Worm (Caenorhabditis elegans) whole organism, L1 larva: ENCODE measurements around the gene K07F5.15.

Experiments
- C04F5.9 ChIP-seq: sonication (generic microtip); optimal IDR thresholded peaks from 2 replicates; lab custom pipeline; 2016; ENCODE audit warnings: missing genetic modification characterization, missing compliant biosample characterization
- C34B4.2 ChIP-seq: sonication (generic microtip); optimal IDR thresholded peaks from 2 replicates; lab custom pipeline; 2017; ENCODE audit warnings: mild to moderate bottlenecking, missing genetic modification characterization, missing compliant biosample characterization
- blmp-1 ChIP-seq: fragments of 150-350 bp; optimal IDR thresholded peaks from 2 replicates; lab custom pipeline; 2014; ENCODE audit warnings: missing biosample characterization, missing genetic modification characterization
- ceh-8 ChIP-seq: fragments of 200-800 bp; sonication (Bioruptor generic); optimal IDR thresholded peaks from 2 replicates; lab custom pipeline; 2018; ENCODE audit warnings: mild to moderate bottlenecking, missing genetic modification characterization, moderate library complexity, missing compliant biosample characterization
- ceh-82 ChIP-seq, 3 experiments: fragments of 150-350 bp in 1 of 3; sonication (generic microtip) in 2 of 3; optimal IDR thresholded peaks; 2 replicates each; lab custom pipeline; 2014 to 2017; ENCODE audit warnings: missing biosample characterization in 3 of 3, missing genetic modification characterization in 3 of 3
- dpl-1 ChIP-seq, 3 experiments: fragments of 150-350 bp in 2 of 3; sonication (generic microtip) in 1 of 3; optimal IDR thresholded peaks; 2 replicates each; lab custom pipeline; 2014 to 2017; ENCODE audit warnings: missing biosample characterization in 3 of 3, missing genetic modification characterization in 3 of 3, missing genetic modification reagents in 3 of 3
- dsc-1 ChIP-seq: sonication (generic microtip); optimal IDR thresholded peaks from 2 replicates; lab custom pipeline; 2016; ENCODE audit warnings: mild to moderate bottlenecking, missing genetic modification characterization, missing compliant biosample characterization
- efl-1 ChIP-seq, 4 experiments: fragments of 150-350 bp; optimal IDR thresholded peaks in 3 of 4; peaks in 1 of 4; 1 replicate in 1 of 4; 2 replicates in 3 of 4; lab custom pipeline; 2014; ENCODE audit warnings: missing biosample characterization in 2 of 4, missing genetic modification characterization in 2 of 4, missing genetic modification reagents in 2 of 4
- efl-3 ChIP-seq: fragments of 200-800 bp; sonication (Bioruptor generic); optimal IDR thresholded peaks from 2 replicates; lab custom pipeline; 2018; ENCODE audit warnings: mild to moderate bottlenecking, missing genetic modification characterization, missing compliant biosample characterization
- elt-2 ChIP-seq: sonication (generic microtip); optimal IDR thresholded peaks from 2 replicates; lab custom pipeline; 2016; ENCODE audit warnings: missing genetic modification characterization, mild to moderate bottlenecking, inconsistent platforms, missing compliant biosample characterization, missing genetic modification reagents
- ets-5 ChIP-seq: fragments of 200-800 bp; sonication (Bioruptor generic); IDR thresholded peaks from 2 replicates; pipeline ENCODE4 v1.3.6; 2022; ENCODE audit warnings: missing genetic modification characterization, missing compliant biosample characterization
- grh-1 ChIP-seq: fragments of 200-800 bp; sonication (Bioruptor generic); IDR thresholded peaks from 2 replicates; pipeline ENCODE4 v1.3.6; 2022; ENCODE audit warnings: missing genetic modification reagents, missing genetic modification characterization, missing compliant biosample characterization
- hlh-17 ChIP-seq: fragments of 200-800 bp; sonication (Bioruptor generic); optimal IDR thresholded peaks from 2 replicates; lab custom pipeline; 2018; ENCODE audit warnings: missing genetic modification characterization, mild to moderate bottlenecking, missing compliant biosample characterization, moderate library complexity, borderline replicate concordance
- isw-1 ChIP-seq: fragments of 200-800 bp; sonication (Bioruptor generic); IDR thresholded peaks from 2 replicates; pipeline ENCODE4 v1.3.6; 2022; ENCODE audit warnings: missing genetic modification characterization, missing compliant biosample characterization
- jun-1 ChIP-seq: fragments of 150-350 bp; optimal IDR thresholded peaks from 2 replicates; lab custom pipeline; 2014; ENCODE audit warnings: missing biosample characterization, missing genetic modification reagents, missing genetic modification characterization
- lin-13 ChIP-seq: fragments of 150-350 bp; optimal IDR thresholded peaks from 2 replicates; lab custom pipeline; 2014; ENCODE audit warnings: missing biosample characterization, missing genetic modification reagents, missing genetic modification characterization
- lin-14 ChIP-seq: fragments of 200-800 bp; sonication (Bioruptor generic); optimal IDR thresholded peaks from 2 replicates; lab custom pipeline; 2018; ENCODE audit warnings: mild to moderate bottlenecking, missing genetic modification characterization, moderate library complexity, missing compliant biosample characterization
- lin-15B ChIP-seq: fragments of 150-350 bp; sonication (generic microtip); optimal IDR thresholded peaks from 3 replicates; lab custom pipeline; 2014; ENCODE audit warnings: missing biosample characterization, missing genetic modification characterization
- lin-35 ChIP-seq, 2 experiments: fragments of 150-350 bp; optimal IDR thresholded peaks; 2 replicates each; lab custom pipeline; 2014; ENCODE audit warnings: missing biosample characterization in 2 of 2, missing genetic modification characterization in 2 of 2, missing genetic modification reagents in 2 of 2
- lin-39 ChIP-seq: fragments of 150-350 bp; optimal IDR thresholded peaks from 2 replicates; lab custom pipeline; 2014; ENCODE audit warnings: missing biosample characterization, missing genetic modification reagents, missing genetic modification characterization
- lir-3 ChIP-seq: sonication (generic microtip); optimal IDR thresholded peaks from 2 replicates; lab custom pipeline; 2016; ENCODE audit warnings: mild to moderate bottlenecking, missing genetic modification characterization, moderate library complexity, missing compliant biosample characterization; ENCODE audit not compliant: poor library complexity
- lsy-2 ChIP-seq, 2 experiments: fragments of 150-350 bp; optimal IDR thresholded peaks; 2 replicates each; lab custom pipeline; 2014; ENCODE audit warnings: missing biosample characterization in 2 of 2, missing genetic modification characterization in 2 of 2
- mab-9 ChIP-seq: fragments of 200-800 bp; sonication (Bioruptor generic); IDR thresholded peaks from 2 replicates; pipeline ENCODE4 v1.3.6; 2022; ENCODE audit warnings: missing genetic modification reagents, missing genetic modification characterization, missing compliant biosample characterization
- mdl-1 ChIP-seq, 2 experiments: fragments of 150-350 bp; optimal IDR thresholded peaks; 2 replicates each; lab custom pipeline; 2014 to 2017; ENCODE audit warnings: missing biosample characterization in 2 of 2, missing genetic modification characterization in 2 of 2, inconsistent platforms in 1 of 2
- mef-2 ChIP-seq: fragments of 150-350 bp; optimal IDR thresholded peaks from 2 replicates; lab custom pipeline; 2014; ENCODE audit warnings: missing biosample characterization, missing genetic modification characterization
- mep-1 ChIP-seq: fragments of 150-350 bp; optimal IDR thresholded peaks from 2 replicates; lab custom pipeline; 2014; ENCODE audit warnings: missing biosample characterization, missing genetic modification characterization
- nhr-19 ChIP-seq: fragments of 200-800 bp; sonication (Bioruptor generic); conservative IDR thresholded peaks from 2 replicates; pipeline ENCODE4 v1.3.6; 2022; ENCODE audit warnings: missing genetic modification characterization, missing compliant biosample characterization
- nhr-20 ChIP-seq: sonication (generic microtip); optimal IDR thresholded peaks from 2 replicates; lab custom pipeline; 2016; ENCODE audit warnings: mild to moderate bottlenecking, missing genetic modification characterization, missing compliant biosample characterization
- nhr-237 ChIP-seq: fragments of 150-350 bp; optimal IDR thresholded peaks from 2 replicates; lab custom pipeline; 2014; ENCODE audit warnings: missing biosample characterization, missing genetic modification characterization
- nhr-71 ChIP-seq: sonication (generic microtip); optimal IDR thresholded peaks from 2 replicates; lab custom pipeline; 2016; ENCODE audit warnings: mild to moderate bottlenecking, missing genetic modification characterization, moderate library complexity, missing compliant biosample characterization
- nhr-76 ChIP-seq: sonication (generic microtip); optimal IDR thresholded peaks from 2 replicates; lab custom pipeline; 2017; ENCODE audit warnings: missing biosample characterization, missing genetic modification characterization
- nhr-77 ChIP-seq: fragments of 150-350 bp; optimal IDR thresholded peaks from 2 replicates; lab custom pipeline; 2014; ENCODE audit warnings: missing biosample characterization, missing genetic modification characterization
- nhr-85 ChIP-seq: sonication (generic microtip); peaks from one replicate; lab custom pipeline; 2016; ENCODE audit warnings: missing genetic modification characterization, inconsistent platforms, missing compliant biosample characterization
- nhr-90 ChIP-seq: sonication (generic microtip); optimal IDR thresholded peaks from 2 replicates; lab custom pipeline; 2016; ENCODE audit warnings: mild to moderate bottlenecking, missing genetic modification characterization, missing compliant biosample characterization; ENCODE audit not compliant: poor library complexity
- rnt-1 ChIP-seq: sonication (generic microtip); optimal IDR thresholded peaks from 2 replicates; lab custom pipeline; 2016; ENCODE audit warnings: mild to moderate bottlenecking, missing genetic modification characterization, moderate library complexity, missing compliant biosample characterization
- snu-23 ChIP-seq: sonication (generic microtip); optimal IDR thresholded peaks from 2 replicates; lab custom pipeline; 2016; ENCODE audit warnings: missing genetic modification characterization, missing compliant biosample characterization
- sptf-1 ChIP-seq: fragments of 150-350 bp; optimal IDR thresholded peaks from 2 replicates; lab custom pipeline; 2014; ENCODE audit warnings: missing biosample characterization, missing genetic modification characterization
- sup-37 ChIP-seq: fragments of 200-800 bp; sonication (Bioruptor generic); optimal IDR thresholded peaks from 2 replicates; lab custom pipeline; 2018; ENCODE audit warnings: mild to moderate bottlenecking, missing genetic modification characterization, missing compliant biosample characterization
- swsn-7 ChIP-seq: sonication (generic microtip); optimal IDR thresholded peaks from 2 replicates; lab custom pipeline; 2016; ENCODE audit warnings: missing genetic modification characterization, missing compliant biosample characterization
- tbx-2 ChIP-seq: sonication (generic microtip); optimal IDR thresholded peaks from 2 replicates; lab custom pipeline; 2016; ENCODE audit warnings: missing genetic modification characterization, missing compliant biosample characterization
- unc-86 ChIP-seq: sonication (generic microtip); optimal IDR thresholded peaks from 2 replicates; lab custom pipeline; 2016; ENCODE audit warnings: missing genetic modification characterization, missing compliant biosample characterization
- zip-4 ChIP-seq: fragments of 200-800 bp; sonication (Bioruptor generic); optimal IDR thresholded peaks from 2 replicates; lab custom pipeline; 2018; ENCODE audit warnings: mild to moderate bottlenecking, missing genetic modification characterization, moderate library complexity, missing compliant biosample characterization
- ztf-11 ChIP-seq, 2 experiments: sonication (generic microtip); optimal IDR thresholded peaks; 2 replicates each; lab custom pipeline; 2016 to 2017; ENCODE audit warnings: missing genetic modification characterization in 2 of 2, missing biosample characterization in 1 of 2, missing compliant biosample characterization in 1 of 2
- ztf-4 ChIP-seq: fragments of 150-350 bp; optimal IDR thresholded peaks from 2 replicates; lab custom pipeline; 2014; ENCODE audit warnings: missing biosample characterization, missing genetic modification characterization

K07F5.15 gene

DNA sequence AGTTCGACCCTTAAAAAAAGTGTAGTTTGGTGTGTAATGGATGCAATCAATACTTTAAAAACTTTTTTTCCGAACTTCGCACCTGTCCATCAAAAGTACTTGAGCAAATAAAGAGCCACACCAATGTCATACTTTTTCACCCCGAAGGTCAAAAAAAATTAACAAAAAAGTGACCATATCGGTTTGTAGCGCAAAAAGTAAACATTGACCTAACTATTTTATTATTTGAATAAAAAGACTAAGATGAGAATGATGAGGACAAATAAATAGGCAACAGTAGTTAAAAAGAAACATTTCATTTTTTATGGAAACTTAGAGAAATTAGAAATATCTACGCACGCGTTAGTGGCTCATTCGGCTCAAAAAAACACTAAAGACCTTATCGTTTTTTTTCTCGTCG is 4.5 kb downstream of the K07F5.15 start:
- peak; percentile 45 for TF ChIP-seq tbx-2
- no peak for TF ChIP-seq ztf-11 (tag; optimal IDR thresholded peaks at IDR 0.05; lab: Kevin White, UChicago)
- peak; percentile 31 for TF ChIP-seq lin-14
- TF ChIP-seq jun-1 = no peak
- peak; percentile 16 for TF ChIP-seq nhr-77 (tag; lab: Kevin White, UChicago)
- no peak for TF ChIP-seq ceh-8
- TF ChIP-seq mef-2 (tag; lab: Kevin White, UChicago) = no peak

- peak; percentile 86 for TF ChIP-seq nhr-85
- TF ChIP-seq nhr-237 = no peak
- no peak for TF ChIP-seq zip-4 (GFP tag; lab: Kevin White, UChicago)
- no peak for TF ChIP-seq mab-9 (GFP tag; lab: Robert Waterston, UW)
- TF ChIP-seq nhr-20 (tag; lab: Kevin White, UChicago) = peak; percentile 52
- no peak for TF ChIP-seq efl-3
- TF ChIP-seq nhr-76 (tag; lab: Kevin White, UChicago) = no peak
- TF ChIP-seq lin-15B (tag; lab: Kevin White, UChicago) = no peak
- no peak for TF ChIP-seq efl-1 (optimal IDR thresholded peaks at IDR 0.05; lab: Kevin White, UChicago)
- TF ChIP-seq efl-1 (GFP tag; optimal IDR thresholded peaks at IDR 0.05 in 1 of 2; lab: Kevin White, UChicago) = peak in 1 of 2 experiments; percentile 53
- TF ChIP-seq ceh-82 (tag; optimal IDR thresholded peaks at IDR 0.05; lab: Kevin White, UChicago) = no peak
- peak in 1 of 2 experiments; percentile 29 for TF ChIP-seq lsy-2 (tag; optimal IDR thresholded peaks at IDR 0.05; lab: Kevin White, UChicago)
- TF ChIP-seq, all 84 proteins: peak for 4
Observed at ce11 chrIV:9872210-9872609, 7.3 kb downstream of the K07F5.15 start.

ce11 chrIV:9872786-9873185 is 7.9 kb downstream of the K07F5.15 start:
- TF ChIP-seq rnt-1 (peak; percentile 3), lin-35 (GFP tag; optimal IDR thresholded peaks at IDR 0.05; lab: Kevin White, UChicago) (peak in 1 of 2 experiments; percentile 26), dsc-1 (tag; lab: Kevin White, UChicago) (no peak), elt-2 (tag; lab: Kevin White, UChicago) (peak; percentile 39), snu-23 (GFP tag; lab: Kevin White, UChicago) (peak; percentile 8), mep-1 (tag; lab: Kevin White, UChicago) (peak; percentile 14), lir-3 (no peak), lin-14 (peak; percentile 64), sptf-1 (tag; lab: Kevin White, UChicago) (no peak), mdl-1 (tag; optimal IDR thresholded peaks at IDR 0.05; lab: Kevin White, UChicago) (no peak), nhr-71 (tag; lab: Kevin White, UChicago) (peak; percentile 37), ceh-82 (tag; optimal IDR thresholded peaks at IDR 0.05; lab: Kevin White, UChicago) (peak in 1 of 3 experiments; percentile 22), C34B4.2 (tag; lab: Kevin White, UChicago) (no peak), lsy-2 (tag; optimal IDR thresholded peaks at IDR 0.05; lab: Kevin White, UChicago) (peak in 1 of 2 experiments; percentile 11)

ce11 chrIV:9873837-9874236 is 9.0 kb downstream of the K07F5.15 start:
- TF ChIP-seq C04F5.9 (tag; lab: Kevin White, UChicago) (no peak), dsc-1 (tag; lab: Kevin White, UChicago) (peak; percentile 7), ztf-4 (peak; percentile 19), lin-39 (tag; lab: Kevin White, UChicago) (no peak), nhr-19 (GFP tag; lab: Robert Waterston, UW) (peak; percentile 27), ets-5 (no peak), blmp-1 (peak; percentile 41), dpl-1 (GFP tag; optimal IDR thresholded peaks at IDR 0.05; lab: Kevin White, UChicago) (peak in 2 of 3 experiments; percentile 10 to 38), isw-1 (GFP tag; lab: Robert Waterston, UW) (no peak), ceh-8 (no peak), lsy-2 (tag; optimal IDR thresholded peaks at IDR 0.05; lab: Kevin White, UChicago) (peak; percentile 52 to 66), lin-14 (peak; percentile 86), nhr-77 (tag; lab: Kevin White, UChicago) (no peak), nhr-71 (tag; lab: Kevin White, UChicago) (peak; percentile 70), sup-37 (GFP tag; lab: Kevin White, UChicago) (no peak), ceh-82 (tag; optimal IDR thresholded peaks at IDR 0.05; lab: Kevin White, UChicago) (peak in 2 of 3 experiments; percentile 26 to 40), efl-3 (no peak), grh-1 (GFP tag; lab: Robert Waterston, UW) (no peak; the same call in 1 of the 2 replicates), mdl-1 (tag; optimal IDR thresholded peaks at IDR 0.05; lab: Kevin White, UChicago) (peak in 1 of 2 experiments; percentile 54), efl-1 (optimal IDR thresholded peaks at IDR 0.05; lab: Kevin White, UChicago) (peak; percentile 63 to 75), efl-1 (GFP tag; optimal IDR thresholded peaks at IDR 0.05 in 1 of 2; lab: Kevin White, UChicago) (no peak), nhr-90 (tag; lab: Kevin White, UChicago) (no peak), hlh-17 (GFP tag; lab: Kevin White, UChicago) (no peak), lin-13 (GFP tag; lab: Kevin White, UChicago) (no peak), snu-23 (GFP tag; lab: Kevin White, UChicago) (peak; percentile 73), unc-86 (tag; lab: Kevin White, UChicago) (peak; percentile 62), swsn-7 (tag; lab: Kevin White, UChicago) (peak; percentile 39)
